Fruit fly (Drosophila melanogaster) ovary, adult (tissue): ENCODE data around the gene CG45066.

Experiments
- CG17801 ChIP-seq: fragments of 200-800 bp; optimal IDR thresholded peaks from 2 replicates; lab custom pipeline; 2019; ENCODE audit warnings: missing biosample characterization, mild to moderate bottlenecking, missing genetic modification characterization, moderate library complexity; ENCODE audit not compliant: partially characterized antibody

The CG45066 gene

dm6 chr3L:3125649-3126130 is 14.7 kb upstream of the CG45066 start:
- TF ChIP-seq CG17801 = no peak

- TF ChIP-seq CG17801 = no peak
Observed at dm6 chr3L:3124939-3125648, 14.1 kb upstream of the CG45066 start.

- no peak for TF ChIP-seq CG17801
Observed at dm6 chr3L:3124519-3124918, 13.5 kb upstream of the CG45066 start.

- no peak for TF ChIP-seq CG17801
Observed at dm6 chr3L:3122688-3123316, 11.8 kb upstream of the CG45066 start.

dm6 chr3L:3121769-3122432 is 10.9 kb upstream of the CG45066 start:
- TF ChIP-seq CG17801 = no peak

dm6 chr3L:3114367-3114766 is 3.3 kb upstream of the CG45066 start, which contains the start of gene CG45067:
Gene CG45067, minus strand, starts transcription at chr3L:3114467.
- TF ChIP-seq CG17801 = no peak

- TF ChIP-seq CG17801 = no peak
Observed at dm6 chr3L:3109417-3110090, 1.5 kb downstream of the CG45066 start.

- no peak for TF ChIP-seq CG17801
Observed at dm6 chr3L:3108964-3109363, 2.1 kb downstream of the CG45066 start.

dm6 chr3L:3108040-3108615 is 2.9 kb downstream of the CG45066 start:
- no peak for TF ChIP-seq CG17801

- TF ChIP-seq CG17801 = no peak
Observed at dm6 chr3L:3106908-3107821, 3.9 kb downstream of the CG45066 start, which contains the start of gene Cht7. Gene Cht7, minus strand, starts transcription at chr3L:3106958.

- TF ChIP-seq CG17801 = no peak
Observed at dm6 chr3L:3106146-3106545, 4.9 kb downstream of the CG45066 start.

dm6 chr3L:3105531-3105930 is 5.5 kb downstream of the CG45066 start:
- no peak for TF ChIP-seq CG17801

dm6 chr3L:3102506-3103023 is 8.5 kb downstream of the CG45066 start:
- TF ChIP-seq CG17801 = no peak

- no peak for TF ChIP-seq CG17801
Observed at dm6 chr3L:3101157-3101556, 9.9 kb downstream of the CG45066 start.

- no peak for TF ChIP-seq CG17801
Observed at dm6 chr3L:3098778-3099429, 12.1 kb downstream of the CG45066 start.
